Worm (Caenorhabditis elegans) whole organism, L1 larva: ENCODE measurements around the gene R03C1.1.

ENCODE experiments used
- ceh-82 ChIP-seq, 3 experiments: fragments of 150-350 bp in 1 of 3; sonication (generic microtip) in 2 of 3; optimal IDR thresholded peaks; 2 replicates each; lab custom pipeline; 2014 to 2017; ENCODE audit warnings: missing biosample characterization in 3 of 3, missing genetic modification characterization in 3 of 3
- ces-1 ChIP-seq: fragments of 150-350 bp; optimal IDR thresholded peaks from 2 replicates; lab custom pipeline; 2014; ENCODE audit warnings: missing biosample characterization, missing genetic modification reagents, missing genetic modification characterization
- dpl-1 ChIP-seq, 3 experiments: fragments of 150-350 bp in 2 of 3; sonication (generic microtip) in 1 of 3; optimal IDR thresholded peaks; 2 replicates each; lab custom pipeline; 2014 to 2017; ENCODE audit warnings: missing biosample characterization in 3 of 3, missing genetic modification characterization in 3 of 3, missing genetic modification reagents in 3 of 3
- lin-14 ChIP-seq: fragments of 200-800 bp; sonication (Bioruptor generic); optimal IDR thresholded peaks from 2 replicates; lab custom pipeline; 2018; ENCODE audit warnings: mild to moderate bottlenecking, missing genetic modification characterization, moderate library complexity, missing compliant biosample characterization
- lin-35 ChIP-seq, 2 experiments: fragments of 150-350 bp; optimal IDR thresholded peaks; 2 replicates each; lab custom pipeline; 2014; ENCODE audit warnings: missing biosample characterization in 2 of 2, missing genetic modification characterization in 2 of 2, missing genetic modification reagents in 2 of 2
- lir-3 ChIP-seq: sonication (generic microtip); optimal IDR thresholded peaks from 2 replicates; lab custom pipeline; 2016; ENCODE audit warnings: mild to moderate bottlenecking, missing genetic modification characterization, moderate library complexity, missing compliant biosample characterization; ENCODE audit not compliant: poor library complexity
- nhr-28 ChIP-seq: fragments of 150-350 bp; optimal IDR thresholded peaks from 2 replicates; lab custom pipeline; 2014; ENCODE audit warnings: missing biosample characterization, missing genetic modification characterization
- snpc-4 ChIP-seq: fragments of 150-350 bp; optimal IDR thresholded peaks from 2 replicates; lab custom pipeline; 2014; ENCODE audit warnings: missing biosample characterization, missing genetic modification characterization
- sox-4 ChIP-seq: sonication (generic microtip); optimal IDR thresholded peaks from 2 replicates; lab custom pipeline; 2016; ENCODE audit warnings: missing genetic modification characterization, missing compliant biosample characterization
- tbx-2 ChIP-seq: sonication (generic microtip); optimal IDR thresholded peaks from 2 replicates; lab custom pipeline; 2016; ENCODE audit warnings: missing genetic modification characterization, missing compliant biosample characterization
- tlp-1 ChIP-seq: fragments of 150-350 bp; optimal IDR thresholded peaks from 2 replicates; lab custom pipeline; 2014; ENCODE audit warnings: missing biosample characterization, missing genetic modification characterization
- unc-62 ChIP-seq: fragments of 150-350 bp; optimal IDR thresholded peaks from 2 replicates; lab custom pipeline; 2014; ENCODE audit warnings: missing biosample characterization, missing genetic modification reagents, missing genetic modification characterization

ce11 chrII:14958113-14958512 is 47.9 kb upstream of the R03C1.1 start, which contains the start of gene Y53F4B.1:
- TF ChIP-seq snpc-4 (tag; lab: Kevin White, UChicago) (no peak), dpl-1 (GFP tag; optimal IDR thresholded peaks at IDR 0.05; lab: Kevin White, UChicago) (no peak), unc-62 (no peak), lin-35 (GFP tag; optimal IDR thresholded peaks at IDR 0.05; lab: Kevin White, UChicago) (no peak), nhr-28 (tag; lab: Kevin White, UChicago) (no peak), tbx-2 (tag; lab: Kevin White, UChicago) (no peak), ces-1 (GFP tag; lab: Kevin White, UChicago) (no peak), ceh-82 (tag; optimal IDR thresholded peaks at IDR 0.05; lab: Kevin White, UChicago) (no peak), sox-4 (tag; lab: Kevin White, UChicago) (no peak), lir-3 (tag; lab: Kevin White, UChicago) (no peak), tlp-1 (no peak), lin-14 (GFP tag; lab: Kevin White, UChicago) (no peak)
